Fruit fly (Drosophila melanogaster): ENCODE data around the gene mrt.
A peak's percentile ranks its signal among the peaks of the same experiment; 100 is the strongest.

Gene mrt

DNA sequence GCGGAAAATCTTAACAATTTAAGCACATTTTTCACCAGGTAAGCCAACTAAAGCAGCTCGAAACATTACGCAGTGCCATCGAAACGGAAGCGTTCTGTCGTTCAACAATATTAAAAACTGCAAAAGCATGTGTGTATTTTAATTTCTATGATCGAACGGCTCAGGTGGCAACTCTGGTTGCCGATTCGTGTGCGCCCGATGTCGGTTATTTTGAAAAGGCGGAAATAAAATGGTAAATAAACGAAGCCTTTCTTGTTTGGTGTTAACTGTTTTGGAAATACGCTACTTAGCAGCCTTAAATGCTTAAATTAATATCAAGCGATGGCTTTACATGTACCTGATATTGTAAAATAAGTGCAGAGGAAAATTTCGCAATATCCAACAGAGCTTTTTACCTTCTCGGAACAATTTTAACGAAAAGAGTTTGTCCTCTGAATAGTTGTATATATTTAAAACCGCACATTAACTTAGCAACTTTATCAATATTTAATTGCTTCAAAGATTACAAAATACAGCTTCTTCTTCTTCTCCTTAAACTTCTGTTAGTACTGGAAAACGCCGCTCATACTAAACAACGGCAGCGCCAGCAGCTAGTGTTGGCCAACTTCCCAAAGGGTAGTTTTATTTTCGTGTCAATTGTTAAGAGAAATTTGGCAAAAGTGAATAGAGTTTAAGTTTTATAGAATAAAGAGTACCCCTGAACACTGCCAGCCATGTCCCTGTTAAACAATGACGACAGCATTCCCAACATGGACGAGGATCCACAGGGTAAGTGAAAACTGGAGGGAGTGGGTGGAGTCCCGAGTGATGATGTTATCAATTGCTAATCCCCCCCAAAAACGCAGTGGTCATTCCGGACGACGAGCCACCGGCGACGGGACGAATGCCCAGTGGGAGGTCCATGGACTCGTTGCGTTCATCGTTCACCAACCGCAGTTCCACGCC lies 9.1 kb downstream of the mrt start, which contains the start of gene CG5934 (continued):
- TF ChIP-seq gsb-n (tag; optimal IDR thresholded peaks at IDR 0.05): no peak
- TF ChIP-seq Hr39 (optimal IDR thresholded peaks at IDR 0.05): no peak
- TF ChIP-seq CG13894 (tag; optimal IDR thresholded peaks at IDR 0.05): no peak
- no peak for TF ChIP-seq da (GFP tag; optimal IDR thresholded peaks at IDR 0.05)
- TF ChIP-seq CG17359 (tag; optimal IDR thresholded peaks at IDR 0.05): peak; percentile 35
- no peak for TF ChIP-seq Gsc (GFP tag; IDR thresholded peaks at IDR 0.05)
- TF ChIP-seq Atf6 (GFP tag; IDR thresholded peaks at IDR 0.05): no peak
- TF ChIP-seq CG4730 (GFP tag; IDR thresholded peaks at IDR 0.05): no peak
- TF ChIP-seq crol (GFP tag; IDR thresholded peaks at IDR 0.05): no peak
- TF ChIP-seq Mes4 (GFP tag; optimal IDR thresholded peaks at IDR 0.05): no peak
- peak; percentile 25 for TF ChIP-seq pum (GFP tag; optimal IDR thresholded peaks at IDR 0.05)
- peak; percentile 1 for TF ChIP-seq ewg (GFP tag; optimal IDR thresholded peaks at IDR 0.05)
- peak; percentile 25 for TF ChIP-seq gfzf (GFP tag; optimal IDR thresholded peaks at IDR 0.05)
- TF ChIP-seq disco-r (GFP tag; optimal IDR thresholded peaks at IDR 0.05): no peak
- TF ChIP-seq mirr (GFP tag; optimal IDR thresholded peaks at IDR 0.05): no peak
- TF ChIP-seq Doc3 (GFP tag; IDR thresholded peaks at IDR 0.05; ENCODE audit: partially characterized antibody): no peak
- no peak for TF ChIP-seq lov (optimal IDR thresholded peaks at IDR 0.05)
- TF ChIP-seq lov (GFP tag; IDR thresholded peaks at IDR 0.05): no peak
- TF ChIP-seq Hr3 (GFP tag; optimal IDR thresholded peaks at IDR 0.05): peak; percentile 22
- TF ChIP-seq NfI (GFP tag; optimal IDR thresholded peaks at IDR 0.05): peak; percentile 47
- TF ChIP-seq CG1233 (GFP tag; optimal IDR thresholded peaks at IDR 0.05): no peak
- no peak for TF ChIP-seq Ssrp (tag; optimal IDR thresholded peaks at IDR 0.05)
- no peak for TF ChIP-seq Tbp (GFP tag; optimal IDR thresholded peaks at IDR 0.05)
- peak; percentile 32; the same call in 1 of the 2 replicates for TF ChIP-seq Ptx1 (GFP tag; IDR thresholded peaks at IDR 0.05)
- TF ChIP-seq row (GFP tag; IDR thresholded peaks at IDR 0.05): 0 out of 3 replicates have a peak, but pooled peaks have one; percentile 9
- TF ChIP-seq twi (tag; optimal IDR thresholded peaks at IDR 0.05): no peak
- TF ChIP-seq pros (GFP tag; optimal IDR thresholded peaks at IDR 0.05): no peak
- no peak for TF ChIP-seq vvl (GFP tag; IDR thresholded peaks at IDR 0.05)
- TF ChIP-seq rib (GFP tag; IDR thresholded peaks at IDR 0.05): no peak
- no peak for TF ChIP-seq btn (GFP tag; optimal IDR thresholded peaks at IDR 0.05)
- TF ChIP-seq CG3838 (GFP tag; optimal IDR thresholded peaks at IDR 0.05): no peak
- TF ChIP-seq cg (GFP tag; optimal IDR thresholded peaks at IDR 0.05): peak; percentile 11
- TF ChIP-seq grau (tag; optimal IDR thresholded peaks at IDR 0.05): peak; percentile 10
- peak; percentile 50 for TF ChIP-seq CoRest (tag; optimal IDR thresholded peaks at IDR 0.05)
- no peak for TF ChIP-seq CG4424 (GFP tag; optimal IDR thresholded peaks at IDR 0.05)
- no peak for TF ChIP-seq CG31224 (GFP tag; IDR thresholded peaks at IDR 0.05)
- TF ChIP-seq H15 (GFP tag; IDR thresholded peaks at IDR 0.05): no peak
- TF ChIP-seq CG6689 (GFP tag; IDR thresholded peaks at IDR 0.05): no peak
- TF ChIP-seq MBD-R2 (GFP tag; IDR thresholded peaks at IDR 0.05): peak; percentile 67
- TF ChIP-seq gcm (GFP tag; optimal IDR thresholded peaks at IDR 0.05): no peak
- no peak for TF ChIP-seq CG4404 (GFP tag; IDR thresholded peaks at IDR 0.05)
- TF ChIP-seq so (GFP tag; IDR thresholded peaks at IDR 0.05): 0 out of 3 replicates have a peak, but pooled peaks have one; percentile 27
- TF ChIP-seq trem (tag; optimal IDR thresholded peaks at IDR 0.05): peak; percentile 49
- TF ChIP-seq cas (GFP tag; IDR thresholded peaks at IDR 0.05): no peak
- no peak for TF ChIP-seq Lim3 (GFP tag; IDR thresholded peaks at IDR 0.05)
- no peak for TF ChIP-seq dmrt99B (tag; optimal IDR thresholded peaks at IDR 0.05)
- no peak for TF ChIP-seq CG12219 (GFP tag; optimal IDR thresholded peaks at IDR 0.05)
- peak; percentile 59 for TF ChIP-seq CG2120 (GFP tag; optimal IDR thresholded peaks at IDR 0.05)
- TF ChIP-seq CG17328 (GFP tag; IDR thresholded peaks at IDR 0.05): no peak
- no peak for TF ChIP-seq ato (GFP tag; IDR thresholded peaks at IDR 0.05; ENCODE audit: partially characterized antibody)
- TF ChIP-seq ac (GFP tag; optimal IDR thresholded peaks at IDR 0.05): no peak
